Worm (Caenorhabditis elegans) whole organism, L3 larva: ENCODE results near the gene nrde-4.

Experiments
- R02D3.7 ChIP-seq: fragments of 150-350 bp; optimal IDR thresholded peaks from 2 replicates; lab custom pipeline; 2014; ENCODE audit warnings: missing biosample characterization, missing genetic modification characterization
- ZK546.5 ChIP-seq: sonication (generic microtip); optimal IDR thresholded peaks from 2 replicates; lab custom pipeline; 2017; ENCODE audit warnings: missing biosample characterization, missing genetic modification characterization
- aly-2 ChIP-seq: fragments of 150-350 bp; optimal IDR thresholded peaks from 2 replicates; lab custom pipeline; 2014; ENCODE audit warnings: missing biosample characterization, missing genetic modification characterization
- ama-1 ChIP-seq: fragments of 150-350 bp; optimal IDR thresholded peaks from 2 replicates; lab custom pipeline; 2018
- ceh-16 ChIP-seq: sonication (generic microtip); optimal IDR thresholded peaks from 2 replicates; lab custom pipeline; 2017; ENCODE audit warnings: missing biosample characterization, missing genetic modification characterization
- ceh-28 ChIP-seq: fragments of 150-350 bp; optimal IDR thresholded peaks from 2 replicates; lab custom pipeline; 2014; ENCODE audit warnings: missing biosample characterization, missing genetic modification reagents, missing genetic modification characterization
- ceh-82 ChIP-seq: fragments of 150-350 bp; optimal IDR thresholded peaks from 2 replicates; lab custom pipeline; 2014; ENCODE audit warnings: missing biosample characterization, missing genetic modification characterization
- ceh-9 ChIP-seq: sonication (generic microtip); optimal IDR thresholded peaks from 2 replicates; lab custom pipeline; 2018; ENCODE audit warnings: missing biosample characterization, missing genetic modification characterization
- daf-12 ChIP-seq: fragments of 150-350 bp; optimal IDR thresholded peaks from 2 replicates; lab custom pipeline; 2014; ENCODE audit warnings: missing biosample characterization, missing genetic modification reagents, missing genetic modification characterization
- egl-27 ChIP-seq: sonication (generic microtip); optimal IDR thresholded peaks from 4 replicates; lab custom pipeline; 2017; ENCODE audit warnings: missing biosample characterization, missing genetic modification reagents, missing genetic modification characterization
- elt-1 ChIP-seq: fragments of 150-350 bp; optimal IDR thresholded peaks from 2 replicates; lab custom pipeline; 2014; ENCODE audit warnings: missing biosample characterization, missing genetic modification characterization
- elt-2 ChIP-seq: sonication (generic microtip); optimal IDR thresholded peaks from 2 replicates; lab custom pipeline; 2016; ENCODE audit warnings: missing genetic modification reagents, mild to moderate bottlenecking, missing genetic modification characterization, missing compliant biosample characterization
- elt-3 ChIP-seq, 3 experiments: fragments of 150-350 bp in 1 of 3; sonication (generic microtip) in 2 of 3; optimal IDR thresholded peaks; 2 replicates in 2 of 3; 4 replicates in 1 of 3; lab custom pipeline; 2014 to 2017; ENCODE audit warnings: missing biosample characterization in 3 of 3, missing genetic modification characterization in 3 of 3
- eor-1 ChIP-seq, 2 experiments: fragments of 150-350 bp; optimal IDR thresholded peaks; 2 replicates each; lab custom pipeline; 2014 to 2018; ENCODE audit warnings: missing biosample characterization in 2 of 2, missing genetic modification characterization in 2 of 2
- hmg-11 ChIP-seq: sonication (generic microtip); optimal IDR thresholded peaks from 2 replicates; lab custom pipeline; 2016; ENCODE audit warnings: missing genetic modification characterization, missing compliant biosample characterization
- jun-1 ChIP-seq: fragments of 150-350 bp; optimal IDR thresholded peaks from 2 replicates; lab custom pipeline; 2014; ENCODE audit warnings: missing biosample characterization, missing genetic modification reagents, missing genetic modification characterization
- lin-15B ChIP-seq: fragments of 150-350 bp; optimal IDR thresholded peaks from 2 replicates; lab custom pipeline; 2014; ENCODE audit warnings: missing biosample characterization, missing genetic modification characterization
- lin-39 ChIP-seq: fragments of 150-350 bp; optimal IDR thresholded peaks from 2 replicates; lab custom pipeline; 2018; ENCODE audit warnings: missing biosample characterization, missing genetic modification reagents, missing genetic modification characterization
- lsy-12 ChIP-seq: sonication (generic microtip); optimal IDR thresholded peaks from 2 replicates; lab custom pipeline; 2016; ENCODE audit warnings: mild to moderate bottlenecking, missing genetic modification characterization, missing compliant biosample characterization
- mdl-1 ChIP-seq: fragments of 150-350 bp; optimal IDR thresholded peaks from 2 replicates; lab custom pipeline; 2014; ENCODE audit warnings: missing biosample characterization, missing genetic modification characterization
- nfya-1 ChIP-seq: sonication (generic microtip); optimal IDR thresholded peaks from 2 replicates; lab custom pipeline; 2017; ENCODE audit warnings: missing genetic modification characterization, mild to moderate bottlenecking, missing compliant biosample characterization, antibody characterized with exemption, moderate library complexity; ENCODE audit not compliant: insufficient read depth
- nhr-11 ChIP-seq: fragments of 150-350 bp; optimal IDR thresholded peaks from 2 replicates; lab custom pipeline; 2014; ENCODE audit warnings: missing biosample characterization, missing genetic modification characterization
- nhr-12 ChIP-seq: fragments of 150-350 bp; optimal IDR thresholded peaks from 2 replicates; lab custom pipeline; 2014; ENCODE audit warnings: missing biosample characterization, missing genetic modification characterization
- nhr-23 ChIP-seq: fragments of 150-350 bp; optimal IDR thresholded peaks from 2 replicates; lab custom pipeline; 2014; ENCODE audit warnings: missing biosample characterization, missing genetic modification reagents, missing genetic modification characterization
- nhr-237 ChIP-seq: fragments of 150-350 bp; optimal IDR thresholded peaks from 2 replicates; lab custom pipeline; 2014; ENCODE audit warnings: missing biosample characterization, missing genetic modification characterization
- nhr-25 ChIP-seq: sonication (generic microtip); optimal IDR thresholded peaks from 2 replicates; lab custom pipeline; 2017; ENCODE audit warnings: missing biosample characterization, missing genetic modification characterization
- nhr-43 ChIP-seq: sonication (generic microtip); optimal IDR thresholded peaks from 2 replicates; lab custom pipeline; 2016; ENCODE audit warnings: mild to moderate bottlenecking, missing genetic modification characterization, missing compliant biosample characterization; ENCODE audit not compliant: poor library complexity, severe bottlenecking
- nhr-67 ChIP-seq: fragments of 150-350 bp; optimal IDR thresholded peaks from 2 replicates; lab custom pipeline; 2014; ENCODE audit warnings: missing biosample characterization, missing genetic modification characterization
- nhr-77 ChIP-seq: fragments of 150-350 bp; optimal IDR thresholded peaks from 2 replicates; lab custom pipeline; 2014; ENCODE audit warnings: missing biosample characterization, missing genetic modification characterization
- pha-4 ChIP-seq: fragments of 150-350 bp; optimal IDR thresholded peaks from 2 replicates; lab custom pipeline; 2014; ENCODE audit warnings: missing biosample characterization, missing genetic modification reagents, missing genetic modification characterization
- pqm-1 ChIP-seq: fragments of 150-350 bp; optimal IDR thresholded peaks from 2 replicates; lab custom pipeline; 2017; ENCODE audit warnings: missing biosample characterization, missing genetic modification characterization, inconsistent platforms
- sea-2 ChIP-seq: fragments of 150-350 bp; sonication (generic microtip); optimal IDR thresholded peaks from 4 replicates; lab custom pipeline; 2014; ENCODE audit warnings: missing biosample characterization, missing genetic modification reagents, missing genetic modification characterization
- skn-1 ChIP-seq: fragments of 150-350 bp; optimal IDR thresholded peaks from 2 replicates; lab custom pipeline; 2014; ENCODE audit warnings: missing biosample characterization, missing genetic modification characterization
- snpc-4 ChIP-seq: fragments of 150-350 bp; optimal IDR thresholded peaks from 2 replicates; lab custom pipeline; 2014; ENCODE audit warnings: missing biosample characterization, missing genetic modification characterization
- tbx-2 ChIP-seq: sonication (generic microtip); optimal IDR thresholded peaks from 2 replicates; lab custom pipeline; 2016; ENCODE audit warnings: mild to moderate bottlenecking, missing genetic modification characterization, missing compliant biosample characterization
- unc-39 ChIP-seq: sonication (generic microtip); optimal IDR thresholded peaks from 4 replicates; lab custom pipeline; 2017; ENCODE audit warnings: missing biosample characterization, missing genetic modification characterization
- unc-62 ChIP-seq: fragments of 150-350 bp; sonication (generic microtip); optimal IDR thresholded peaks from 4 replicates; lab custom pipeline; 2014; ENCODE audit warnings: missing biosample characterization, missing genetic modification reagents, missing genetic modification characterization
- ztf-11 ChIP-seq: fragments of 150-350 bp; optimal IDR thresholded peaks from 2 replicates; lab custom pipeline; 2014; ENCODE audit warnings: missing biosample characterization, missing genetic modification characterization

nrde-4 gene

ce11 chrIV:7654212-7654778 is at the start of gene nrde-4:
nrde-4 (minus strand) TSS chrIV:7654262.
- peak; percentile 21 for TF ChIP-seq skn-1
- TF ChIP-seq sea-2 (GFP tag; lab: Kevin White, UChicago): no peak
- TF ChIP-seq ceh-82 (tag; lab: Kevin White, UChicago): no peak
- no peak for TF ChIP-seq nhr-237 (tag; lab: Kevin White, UChicago)
- peak; percentile 85 for TF ChIP-seq pha-4 (tag; lab: Kevin White, UChicago)
- TF ChIP-seq elt-2 (tag; lab: Kevin White, UChicago): peak; percentile 46
- no peak for TF ChIP-seq tbx-2 (tag; lab: Kevin White, UChicago)
- peak in 1 of 3 experiments; percentile 25 for TF ChIP-seq elt-3 (tag; optimal IDR thresholded peaks at IDR 0.05; lab: Kevin White, UChicago)
- TF ChIP-seq nhr-43 (tag; lab: Kevin White, UChicago): peak; percentile 43
- TF ChIP-seq hmg-11 (tag; lab: Kevin White, UChicago): peak; percentile 52
- TF ChIP-seq daf-12 (tag; lab: Kevin White, UChicago): no peak
- no peak for TF ChIP-seq unc-39 (tag; lab: Kevin White, UChicago)
- TF ChIP-seq nhr-25 (tag; lab: Kevin White, UChicago): peak; percentile 84
- TF ChIP-seq ZK546.5 (tag; lab: Kevin White, UChicago): no peak
- peak; percentile 30 for TF ChIP-seq R02D3.7 (tag; lab: Kevin White, UChicago)
- no peak for TF ChIP-seq nhr-12
- TF ChIP-seq lin-39 (tag; lab: Kevin White, UChicago): peak; percentile 69
- TF ChIP-seq elt-1 (tag; lab: Kevin White, UChicago): peak; percentile 30
- peak; percentile 78 for TF ChIP-seq nfya-1 (tag; lab: Kevin White, UChicago)
- TF ChIP-seq nhr-23 (tag; lab: Kevin White, UChicago): peak; percentile 77
- peak; percentile 85 for TF ChIP-seq lin-15B
- peak; percentile 27 for TF ChIP-seq pqm-1 (tag; lab: Kevin White, UChicago)
- TF ChIP-seq snpc-4: peak; percentile 71
- no peak for TF ChIP-seq ztf-11 (tag; lab: Kevin White, UChicago)

- TF ChIP-seq jun-1: no peak
- no peak for TF ChIP-seq R02D3.7 (tag; lab: Kevin White, UChicago)
- no peak for TF ChIP-seq sea-2 (GFP tag; lab: Kevin White, UChicago)
- TF ChIP-seq nhr-11: no peak
- TF ChIP-seq ceh-16: no peak
- TF ChIP-seq nhr-67 (tag; lab: Kevin White, UChicago): no peak
- no peak for TF ChIP-seq nhr-43 (tag; lab: Kevin White, UChicago)
- no peak for TF ChIP-seq lsy-12 (tag; lab: Kevin White, UChicago)
- no peak for TF ChIP-seq lin-15B
- no peak for TF ChIP-seq aly-2 (tag; lab: Kevin White, UChicago)
- TF ChIP-seq tbx-2 (tag; lab: Kevin White, UChicago): no peak
- no peak for TF ChIP-seq lin-39 (tag; lab: Kevin White, UChicago)
- TF ChIP-seq unc-62 (GFP tag; lab: Kevin White, UChicago): no peak
- no peak for TF ChIP-seq eor-1 (tag; optimal IDR thresholded peaks at IDR 0.05; lab: Kevin White, UChicago)
- TF ChIP-seq hmg-11 (tag; lab: Kevin White, UChicago): no peak
- TF ChIP-seq ama-1: no peak
- TF ChIP-seq egl-27 (tag; lab: Kevin White, UChicago): no peak
Observed at ce11 chrIV:7698320-7698719, 44.3 kb upstream of the nrde-4 start, which contains the start of gene flp-13. flp-13 (minus strand) TSS chrIV:7698420.

DNA sequence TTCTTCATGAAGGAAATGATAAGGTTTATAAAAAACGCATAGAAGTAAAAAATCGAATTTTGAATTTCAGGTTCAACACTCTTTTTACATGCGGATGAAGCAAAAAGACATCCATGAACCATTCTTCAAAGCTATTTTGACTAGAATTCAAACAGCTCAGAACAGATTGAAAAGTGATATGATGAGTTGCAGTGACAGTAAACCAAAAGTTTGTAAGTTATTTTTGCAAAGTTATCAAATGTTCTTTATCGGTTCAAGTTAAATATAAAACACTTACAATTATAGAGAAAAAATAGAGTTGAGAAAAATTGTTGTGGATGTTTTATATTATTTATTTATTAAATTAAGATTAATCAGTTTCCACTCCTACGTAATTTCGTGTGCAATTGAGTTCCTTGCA is 38.4 kb upstream of the nrde-4 start:
- TF ChIP-seq lsy-12 (tag; lab: Kevin White, UChicago): no peak
- TF ChIP-seq ztf-11 (tag; lab: Kevin White, UChicago): no peak
- no peak for TF ChIP-seq nhr-67 (tag; lab: Kevin White, UChicago)
- no peak for TF ChIP-seq nhr-77
- TF ChIP-seq egl-27 (tag; lab: Kevin White, UChicago): no peak
- no peak for TF ChIP-seq tbx-2 (tag; lab: Kevin White, UChicago)
- TF ChIP-seq elt-2 (tag; lab: Kevin White, UChicago): no peak
- TF ChIP-seq skn-1: no peak
- no peak for TF ChIP-seq ceh-28
- TF ChIP-seq nhr-12: no peak
- no peak for TF ChIP-seq mdl-1
- no peak for TF ChIP-seq snpc-4
- no peak for TF ChIP-seq unc-39 (tag; lab: Kevin White, UChicago)
- no peak for TF ChIP-seq ceh-9 (tag; lab: Kevin White, UChicago)
- no peak for TF ChIP-seq ceh-16
